Worm (Caenorhabditis elegans) whole organism, mixed stage, embryonic: ENCODE measurements around the gene twk-35.

ENCODE experiments used
- bed-3 ChIP-seq: fragments of 200-800 bp; sonication (Bioruptor generic); optimal IDR thresholded peaks from 3 replicates; lab custom pipeline; 2018; ENCODE audit warnings: mild to moderate bottlenecking, missing genetic modification characterization, moderate library complexity, missing compliant biosample characterization
- blmp-1 ChIP-seq: fragments of 150-350 bp; optimal IDR thresholded peaks from 2 replicates; lab custom pipeline; 2014; ENCODE audit warnings: missing biosample characterization, missing genetic modification characterization
- ceh-39 ChIP-seq: fragments of 150-350 bp; optimal IDR thresholded peaks from 2 replicates; lab custom pipeline; 2014; ENCODE audit warnings: missing biosample characterization, missing genetic modification characterization
- ceh-43 ChIP-seq: fragments of 200-800 bp; sonication (Bioruptor generic); optimal IDR thresholded peaks from 2 replicates; lab custom pipeline; 2018; ENCODE audit warnings: mild to moderate bottlenecking, missing genetic modification characterization, moderate library complexity, missing compliant biosample characterization
- ceh-83 ChIP-seq: fragments of 200-800 bp; sonication (Bioruptor generic); optimal IDR thresholded peaks from 2 replicates; lab custom pipeline; 2018; ENCODE audit warnings: mild to moderate bottlenecking, missing genetic modification characterization, missing compliant biosample characterization
- ces-1 ChIP-seq: fragments of 150-350 bp; optimal IDR thresholded peaks from 2 replicates; lab custom pipeline; 2014; ENCODE audit warnings: missing biosample characterization, missing genetic modification reagents, missing genetic modification characterization
- cnd-1 ChIP-seq: fragments of 200-800 bp; sonication (Bioruptor generic); optimal IDR thresholded peaks from 2 replicates; lab custom pipeline; 2018; ENCODE audit warnings: mild to moderate bottlenecking, missing genetic modification characterization, missing compliant biosample characterization
- drap-1 ChIP-seq: fragments of 200-800 bp; sonication (Bioruptor generic); optimal IDR thresholded peaks from 3 replicates; lab custom pipeline; 2018; ENCODE audit warnings: mild to moderate bottlenecking, missing genetic modification characterization, missing compliant biosample characterization
- elt-1 ChIP-seq: sonication (generic microtip); optimal IDR thresholded peaks from 2 replicates; lab custom pipeline; 2017; ENCODE audit warnings: missing genetic modification characterization, mild to moderate bottlenecking, missing compliant biosample characterization, antibody characterized with exemption, moderate library complexity, borderline replicate concordance; ENCODE audit not compliant: insufficient read depth
- elt-3 ChIP-seq: fragments of 150-350 bp; optimal IDR thresholded peaks from 2 replicates; lab custom pipeline; 2014; ENCODE audit warnings: missing biosample characterization, missing genetic modification characterization
- ham-2 ChIP-seq: fragments of 200-800 bp; sonication (Bioruptor generic); optimal IDR thresholded peaks from 2 replicates; lab custom pipeline; 2018; ENCODE audit warnings: mild to moderate bottlenecking, missing genetic modification characterization, missing compliant biosample characterization
- hlh-1 ChIP-seq: fragments of 150-350 bp; optimal IDR thresholded peaks from 2 replicates; lab custom pipeline; 2014; ENCODE audit warnings: missing biosample characterization, missing genetic modification reagents, missing genetic modification characterization
- lin-13 ChIP-seq: fragments of 150-350 bp; optimal IDR thresholded peaks from 2 replicates; lab custom pipeline; 2014; ENCODE audit warnings: missing biosample characterization, missing genetic modification characterization
- lsy-2 ChIP-seq: fragments of 150-350 bp; optimal IDR thresholded peaks from 2 replicates; lab custom pipeline; 2014; ENCODE audit warnings: missing biosample characterization, missing genetic modification characterization
- mls-2 ChIP-seq: sonication (generic microtip); optimal IDR thresholded peaks from 2 replicates; lab custom pipeline; 2016; ENCODE audit warnings: mild to moderate bottlenecking, missing genetic modification characterization, moderate library complexity, missing compliant biosample characterization
- nhr-12 ChIP-seq: fragments of 150-350 bp; optimal IDR thresholded peaks from 2 replicates; lab custom pipeline; 2014; ENCODE audit warnings: missing biosample characterization, missing genetic modification characterization
- nhr-2 ChIP-seq: fragments of 150-350 bp; optimal IDR thresholded peaks from 2 replicates; lab custom pipeline; 2014; ENCODE audit warnings: missing biosample characterization, missing genetic modification characterization
- nhr-237 ChIP-seq: fragments of 150-350 bp; optimal IDR thresholded peaks from 2 replicates; lab custom pipeline; 2014; ENCODE audit warnings: missing biosample characterization, missing genetic modification characterization
- nhr-28 ChIP-seq: fragments of 150-350 bp; optimal IDR thresholded peaks from 2 replicates; lab custom pipeline; 2014; ENCODE audit warnings: missing biosample characterization, missing genetic modification characterization
- nhr-76 ChIP-seq: sonication (generic microtip); optimal IDR thresholded peaks from 2 replicates; lab custom pipeline; 2017; ENCODE audit warnings: missing biosample characterization, missing genetic modification characterization
- snpc-4 ChIP-seq: fragments of 150-350 bp; optimal IDR thresholded peaks from 2 replicates; lab custom pipeline; 2014; ENCODE audit warnings: missing biosample characterization, missing genetic modification characterization
- sptf-1 ChIP-seq: sonication (generic microtip); optimal IDR thresholded peaks from 2 replicates; lab custom pipeline; 2017; ENCODE audit warnings: mild to moderate bottlenecking, missing genetic modification characterization, moderate library complexity, missing compliant biosample characterization
- tbx-8 ChIP-seq: fragments of 200-800 bp; sonication (Bioruptor generic); optimal IDR thresholded peaks from 2 replicates; lab custom pipeline; 2018; ENCODE audit warnings: mild to moderate bottlenecking, missing genetic modification characterization, moderate library complexity, missing compliant biosample characterization
- unc-120 ChIP-seq: sonication (generic microtip); optimal IDR thresholded peaks from 2 replicates; lab custom pipeline; 2017; ENCODE audit warnings: missing genetic modification characterization, missing compliant biosample characterization; ENCODE audit not compliant: poor library complexity, severe bottlenecking
- unc-39 ChIP-seq: fragments of 150-350 bp; optimal IDR thresholded peaks from 2 replicates; lab custom pipeline; 2014; ENCODE audit warnings: missing biosample characterization, missing genetic modification characterization
- unc-62 ChIP-seq: fragments of 150-350 bp; optimal IDR thresholded peaks from 2 replicates; lab custom pipeline; 2014; ENCODE audit warnings: missing biosample characterization, missing genetic modification reagents, missing genetic modification characterization
- zip-8 ChIP-seq: fragments of 150-350 bp; optimal IDR thresholded peaks from 2 replicates; lab custom pipeline; 2014; ENCODE audit warnings: missing biosample characterization, missing genetic modification characterization

The twk-35 gene

ce11 chrV:20891871-20892270, 29.1 kb downstream of the twk-35 start:
- no peak for TF ChIP-seq bed-3 (GFP tag; lab: Kevin White, UChicago)
- no peak for TF ChIP-seq unc-62
- TF ChIP-seq tbx-8 (GFP tag; lab: Kevin White, UChicago), result no peak

ce11 chrV:20903167-20904093, 40.6 kb downstream of the twk-35 start, which contains the start of gene amx-3:
Gene amx-3 (minus strand): TSS chrV:20903714.
- TF ChIP-seq nhr-76, result no peak
- no peak for TF ChIP-seq cnd-1 (tag; lab: Kevin White, UChicago)
- TF ChIP-seq ceh-39, result no peak
- TF ChIP-seq nhr-28 (tag; lab: Kevin White, UChicago), result no peak
- TF ChIP-seq elt-1 (tag; lab: Kevin White, UChicago), result no peak
- no peak for TF ChIP-seq zip-8
- no peak for TF ChIP-seq lsy-2

- TF ChIP-seq lin-13 (tag; lab: Kevin White, UChicago) (no peak), nhr-76 (no peak)
These were observed 41.2 kb downstream of the twk-35 start, which contains the start of gene acs-12 for ce11 chrV:20904094-20904268. Gene acs-12 (plus strand): TSS chrV:20904169.

ce11 chrV:20906977-20907376, 44.2 kb downstream of the twk-35 start:
- TF ChIP-seq nhr-28 (tag; lab: Kevin White, UChicago) (no peak), bed-3 (GFP tag; lab: Kevin White, UChicago) (no peak), tbx-8 (GFP tag; lab: Kevin White, UChicago) (no peak)

- TF ChIP-seq tbx-8 (GFP tag; lab: Kevin White, UChicago), result no peak
- no peak for TF ChIP-seq elt-3 (tag; lab: Kevin White, UChicago)
These were observed 47.0 kb downstream of the twk-35 start for ce11 chrV:20909761-20910160.

- no peak for TF ChIP-seq snpc-4
- no peak for TF ChIP-seq zip-8
- no peak for TF ChIP-seq nhr-2 (tag; lab: Kevin White, UChicago)
- no peak for TF ChIP-seq ces-1 (GFP tag; lab: Kevin White, UChicago)
- TF ChIP-seq mls-2 (tag; lab: Kevin White, UChicago), result no peak
- TF ChIP-seq hlh-1 (tag; lab: Kevin White, UChicago), result no peak
- TF ChIP-seq elt-1 (tag; lab: Kevin White, UChicago), result no peak
- TF ChIP-seq blmp-1 (tag; lab: Kevin White, UChicago), result no peak
- TF ChIP-seq ham-2 (GFP tag; lab: Kevin White, UChicago), result no peak
- TF ChIP-seq ceh-43 (GFP tag; lab: Kevin White, UChicago), result no peak
- TF ChIP-seq drap-1 (GFP tag; lab: Kevin White, UChicago), result no peak
- no peak for TF ChIP-seq unc-120 (tag; lab: Kevin White, UChicago)
- no peak for TF ChIP-seq ceh-83 (GFP tag; lab: Kevin White, UChicago)
- TF ChIP-seq cnd-1 (tag; lab: Kevin White, UChicago), result no peak
- no peak for TF ChIP-seq nhr-237 (tag; lab: Kevin White, UChicago)
- TF ChIP-seq sptf-1 (tag; lab: Kevin White, UChicago), result no peak
- TF ChIP-seq unc-39 (tag; lab: Kevin White, UChicago), result no peak
- no peak for TF ChIP-seq lsy-2
- TF ChIP-seq nhr-12 (tag; lab: Kevin White, UChicago), result no peak
- TF ChIP-seq bed-3 (GFP tag; lab: Kevin White, UChicago), result no peak
- TF ChIP-seq, all 35 proteins: peak for 0
These were observed 47.4 kb downstream of the twk-35 start, which contains the start of gene ttll-9 for ce11 chrV:20910167-20910566. Gene ttll-9 (plus strand): TSS chrV:20910467.

ce11 chrV:20915186-20915585, 52.4 kb downstream of the twk-35 start, which contains the start of gene pbo-5:
Gene pbo-5 (plus strand): TSS chrV:20915486.
- TF ChIP-seq nhr-28 (tag; lab: Kevin White, UChicago), result no peak
- TF ChIP-seq, all 35 proteins: peak for 0
